Fruit fly (Drosophila melanogaster) S2 (cell line): Measurements from ENCODE around the gene emb.

Experiments used
- CG8478 ChIP-seq: fragments of >200 bp; optimal IDR thresholded peaks from 2 replicates; lab custom pipeline; 2018
- CTCF ChIP-seq, 2 experiments: fragments of >200 bp; optimal IDR thresholded peaks; 2 replicates each; lab custom pipeline; 2018

DNA sequence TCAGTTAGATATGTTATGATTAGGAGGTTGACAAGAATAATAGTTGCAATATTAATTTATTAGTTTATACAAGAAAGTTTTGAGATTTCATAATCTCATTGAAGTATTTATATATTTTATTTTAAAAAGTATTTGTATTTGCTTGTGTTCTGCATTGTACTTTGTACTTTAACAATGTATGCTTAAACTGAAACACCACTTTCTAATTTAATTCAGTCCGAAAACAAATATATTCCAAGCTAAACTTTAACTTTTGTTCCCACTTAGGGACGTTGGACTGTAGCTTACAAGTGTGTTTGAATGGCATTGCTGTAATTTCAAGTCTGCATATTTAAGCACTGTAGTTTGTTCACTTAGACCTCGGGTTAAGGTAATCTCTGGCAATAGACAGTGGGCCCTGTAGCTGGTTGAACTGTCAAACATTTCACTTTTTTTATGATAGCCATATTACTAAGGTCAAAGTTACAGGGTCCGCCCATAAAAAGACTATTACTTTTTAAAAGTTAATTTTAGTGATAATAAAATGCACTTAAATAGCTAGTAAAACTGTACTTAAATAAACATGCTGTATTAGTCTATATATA is 31.9 kb upstream of the emb start:
- TF ChIP-seq CG8478 (lab: Kevin White, UChicago) (no peak), CTCF (optimal IDR thresholded peaks at IDR 0.05; lab: Kevin White, UChicago) (no peak)
